Worm (Caenorhabditis elegans) whole organism, mixed stage, embryonic: ENCODE measurements around the gene nhr-285.
"Not testable (repeated sequence)": the region's sequence is repeated elsewhere in the genome, so short reads cannot be mapped to it uniquely, and the experiment has no call there.

Experiments used
- blmp-1 ChIP-seq: fragments of 150-350 bp; optimal IDR thresholded peaks from 2 replicates; lab custom pipeline; 2014; ENCODE audit warnings: missing biosample characterization, missing genetic modification characterization
- ceh-39 ChIP-seq: fragments of 150-350 bp; optimal IDR thresholded peaks from 2 replicates; lab custom pipeline; 2014; ENCODE audit warnings: missing biosample characterization, missing genetic modification characterization
- ceh-43 ChIP-seq: fragments of 200-800 bp; sonication (Bioruptor generic); optimal IDR thresholded peaks from 2 replicates; lab custom pipeline; 2018; ENCODE audit warnings: mild to moderate bottlenecking, missing genetic modification characterization, moderate library complexity, missing compliant biosample characterization
- ceh-83 ChIP-seq: fragments of 200-800 bp; sonication (Bioruptor generic); optimal IDR thresholded peaks from 2 replicates; lab custom pipeline; 2018; ENCODE audit warnings: mild to moderate bottlenecking, missing genetic modification characterization, missing compliant biosample characterization
- ces-1 ChIP-seq: fragments of 150-350 bp; optimal IDR thresholded peaks from 2 replicates; lab custom pipeline; 2014; ENCODE audit warnings: missing biosample characterization, missing genetic modification reagents, missing genetic modification characterization
- cnd-1 ChIP-seq: fragments of 200-800 bp; sonication (Bioruptor generic); optimal IDR thresholded peaks from 2 replicates; lab custom pipeline; 2018; ENCODE audit warnings: mild to moderate bottlenecking, missing genetic modification characterization, missing compliant biosample characterization
- drap-1 ChIP-seq: fragments of 200-800 bp; sonication (Bioruptor generic); optimal IDR thresholded peaks from 3 replicates; lab custom pipeline; 2018; ENCODE audit warnings: mild to moderate bottlenecking, missing genetic modification characterization, missing compliant biosample characterization
- elt-1 ChIP-seq: sonication (generic microtip); optimal IDR thresholded peaks from 2 replicates; lab custom pipeline; 2017; ENCODE audit warnings: missing genetic modification characterization, mild to moderate bottlenecking, missing compliant biosample characterization, antibody characterized with exemption, moderate library complexity, borderline replicate concordance; ENCODE audit not compliant: insufficient read depth
- elt-3 ChIP-seq: fragments of 150-350 bp; optimal IDR thresholded peaks from 2 replicates; lab custom pipeline; 2014; ENCODE audit warnings: missing biosample characterization, missing genetic modification characterization
- ham-2 ChIP-seq: fragments of 200-800 bp; sonication (Bioruptor generic); optimal IDR thresholded peaks from 2 replicates; lab custom pipeline; 2018; ENCODE audit warnings: mild to moderate bottlenecking, missing genetic modification characterization, missing compliant biosample characterization
- hlh-1 ChIP-seq: fragments of 150-350 bp; optimal IDR thresholded peaks from 2 replicates; lab custom pipeline; 2014; ENCODE audit warnings: missing biosample characterization, missing genetic modification reagents, missing genetic modification characterization
- lin-13 ChIP-seq: fragments of 150-350 bp; optimal IDR thresholded peaks from 2 replicates; lab custom pipeline; 2014; ENCODE audit warnings: missing biosample characterization, missing genetic modification characterization
- lin-32 ChIP-seq: fragments of 200-800 bp; sonication (Bioruptor generic); optimal IDR thresholded peaks from 2 replicates; lab custom pipeline; 2018; ENCODE audit warnings: mild to moderate bottlenecking, missing genetic modification characterization, missing compliant biosample characterization
- mab-5 ChIP-seq: fragments of 150-350 bp; optimal IDR thresholded peaks from 2 replicates; lab custom pipeline; 2014; ENCODE audit warnings: missing biosample characterization, missing genetic modification characterization
- mls-2 ChIP-seq: sonication (generic microtip); optimal IDR thresholded peaks from 2 replicates; lab custom pipeline; 2016; ENCODE audit warnings: mild to moderate bottlenecking, missing genetic modification characterization, moderate library complexity, missing compliant biosample characterization
- nhr-12 ChIP-seq: fragments of 150-350 bp; optimal IDR thresholded peaks from 2 replicates; lab custom pipeline; 2014; ENCODE audit warnings: missing biosample characterization, missing genetic modification characterization
- nhr-2 ChIP-seq: fragments of 150-350 bp; optimal IDR thresholded peaks from 2 replicates; lab custom pipeline; 2014; ENCODE audit warnings: missing biosample characterization, missing genetic modification characterization
- nhr-237 ChIP-seq: fragments of 150-350 bp; optimal IDR thresholded peaks from 2 replicates; lab custom pipeline; 2014; ENCODE audit warnings: missing biosample characterization, missing genetic modification characterization
- nhr-28 ChIP-seq: fragments of 150-350 bp; optimal IDR thresholded peaks from 2 replicates; lab custom pipeline; 2014; ENCODE audit warnings: missing biosample characterization, missing genetic modification characterization
- nhr-76 ChIP-seq: sonication (generic microtip); optimal IDR thresholded peaks from 2 replicates; lab custom pipeline; 2017; ENCODE audit warnings: missing biosample characterization, missing genetic modification characterization
- pha-4 ChIP-seq: fragments of 150-350 bp; optimal IDR thresholded peaks from 2 replicates; lab custom pipeline; 2018; ENCODE audit warnings: missing biosample characterization, missing genetic modification reagents, missing genetic modification characterization
- sem-2 ChIP-seq: fragments of 200-800 bp; sonication (Bioruptor generic); optimal IDR thresholded peaks from 2 replicates; lab custom pipeline; 2018; ENCODE audit warnings: mild to moderate bottlenecking, missing genetic modification characterization, missing compliant biosample characterization
- snpc-4 ChIP-seq: fragments of 150-350 bp; optimal IDR thresholded peaks from 2 replicates; lab custom pipeline; 2014; ENCODE audit warnings: missing biosample characterization, missing genetic modification characterization
- sptf-1 ChIP-seq: sonication (generic microtip); optimal IDR thresholded peaks from 2 replicates; lab custom pipeline; 2017; ENCODE audit warnings: mild to moderate bottlenecking, missing genetic modification characterization, moderate library complexity, missing compliant biosample characterization
- tbx-8 ChIP-seq: fragments of 200-800 bp; sonication (Bioruptor generic); optimal IDR thresholded peaks from 2 replicates; lab custom pipeline; 2018; ENCODE audit warnings: mild to moderate bottlenecking, missing genetic modification characterization, moderate library complexity, missing compliant biosample characterization
- unc-120 ChIP-seq: sonication (generic microtip); optimal IDR thresholded peaks from 2 replicates; lab custom pipeline; 2017; ENCODE audit warnings: missing genetic modification characterization, missing compliant biosample characterization; ENCODE audit not compliant: poor library complexity, severe bottlenecking
- unc-39 ChIP-seq: fragments of 150-350 bp; optimal IDR thresholded peaks from 2 replicates; lab custom pipeline; 2014; ENCODE audit warnings: missing biosample characterization, missing genetic modification characterization
- unc-62 ChIP-seq: fragments of 150-350 bp; optimal IDR thresholded peaks from 2 replicates; lab custom pipeline; 2014; ENCODE audit warnings: missing biosample characterization, missing genetic modification reagents, missing genetic modification characterization
- zip-8 ChIP-seq: fragments of 150-350 bp; optimal IDR thresholded peaks from 2 replicates; lab custom pipeline; 2014; ENCODE audit warnings: missing biosample characterization, missing genetic modification characterization
- ztf-11 ChIP-seq: fragments of 150-350 bp; optimal IDR thresholded peaks from 2 replicates; lab custom pipeline; 2014; ENCODE audit warnings: missing biosample characterization, missing genetic modification characterization

Gene nhr-285

DNA sequence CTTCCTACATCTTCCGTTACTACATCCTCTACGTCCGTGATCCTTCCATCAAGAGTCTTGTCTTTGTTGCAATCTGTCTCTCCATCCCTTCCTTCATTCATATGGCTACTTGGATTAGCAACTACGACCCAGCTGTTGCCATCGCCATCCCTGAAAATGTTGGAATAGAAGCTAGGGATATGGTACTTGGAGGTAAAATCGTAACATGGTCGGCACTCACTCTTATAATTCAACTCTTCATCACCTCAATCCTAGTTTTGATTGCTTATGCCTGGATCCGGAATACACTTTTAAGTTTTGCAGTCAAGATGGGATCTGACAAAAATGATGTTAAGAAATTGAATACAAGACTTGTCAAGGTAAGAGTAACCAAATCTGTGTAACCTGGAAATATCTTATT, 24.7 kb upstream of the nhr-285 start, which contains the start of gene T26E4.18:
Gene T26E4.18 (minus strand): TSS at position 101 of the 400 bp plus-strand sequence.
- TF ChIP-seq nhr-12, pha-4, snpc-4 (tag; lab: Kevin White, UChicago): not testable (repeated sequence)

DNA sequence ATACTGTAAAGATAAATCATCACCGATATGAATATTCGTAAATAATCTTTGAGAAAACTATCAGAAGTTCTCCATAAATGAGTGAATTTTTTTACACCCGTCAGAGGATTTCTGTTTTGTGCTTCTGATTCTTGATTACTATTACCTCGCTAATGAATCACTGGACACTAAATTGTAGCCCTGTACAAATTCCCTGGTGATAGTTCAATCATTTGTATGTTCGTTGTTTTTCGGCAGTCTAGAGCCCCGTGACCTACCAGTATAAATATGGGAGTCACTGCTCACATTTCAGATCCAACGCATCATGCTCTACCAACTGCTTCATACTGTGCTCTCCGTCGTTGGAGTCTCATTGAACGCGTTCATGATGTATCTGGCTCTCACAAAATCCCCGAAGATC, 24.1 kb upstream of the nhr-285 start, which contains the start of gene srd-27:
Gene srd-27 (plus strand): TSS at position 301 of the 400 bp plus-strand sequence.
- TF ChIP-seq elt-3, ztf-11, cnd-1 (tag; lab: Kevin White, UChicago): not testable (repeated sequence)
- TF ChIP-seq, all 35 proteins: peak for 0; not testable (repeated sequence) for 35

DNA sequence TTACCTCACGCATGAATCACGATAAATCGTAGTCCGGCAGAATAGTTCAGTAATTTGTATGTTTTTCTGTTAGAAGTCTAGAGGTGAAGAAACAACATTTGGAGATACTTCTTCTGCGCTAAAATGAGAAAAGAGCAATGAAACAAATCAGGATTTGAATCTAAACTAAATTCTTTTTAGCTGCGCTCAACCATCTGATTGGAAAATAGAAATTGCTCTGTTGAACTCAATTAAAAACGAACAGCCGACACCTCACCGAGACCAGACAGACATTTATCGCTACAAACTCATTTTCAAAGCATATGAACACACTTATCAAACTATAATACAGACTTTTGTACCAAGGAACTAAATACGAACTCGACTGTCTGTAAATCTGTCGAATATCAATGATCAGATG, 23.6 kb upstream of the nhr-285 start, which contains the start of gene T26E4.9:
Gene T26E4.9 (minus strand): TSS at position 101 of the 400 bp plus-strand sequence.
- not testable (repeated sequence) for TF ChIP-seq pha-4, unc-39, mab-5 (tag; lab: Kevin White, UChicago)

DNA sequence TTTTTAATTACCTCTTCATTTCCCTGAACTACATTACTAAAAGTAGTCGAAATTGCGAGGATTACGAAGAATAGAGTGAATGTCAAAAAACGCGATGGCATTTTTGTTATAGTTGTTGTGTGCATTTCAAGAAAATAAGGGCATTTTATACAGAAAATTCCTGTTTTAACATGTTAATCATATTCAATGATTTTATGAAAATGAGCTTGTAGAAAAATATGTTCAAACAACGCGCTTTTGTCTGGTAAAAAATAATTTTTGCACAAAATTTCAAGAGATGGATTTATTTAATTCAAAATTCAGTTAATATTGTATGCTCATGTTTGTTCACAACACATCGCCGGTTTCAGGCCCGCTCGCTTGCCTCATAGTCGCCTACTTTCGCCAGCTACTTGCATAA, 19.1 kb upstream of the nhr-285 start, which contains the start of gene T26E4.10:
Gene T26E4.10 (minus strand): TSS at position 101 of the 400 bp plus-strand sequence.
- TF ChIP-seq tbx-8 = no peak
- TF ChIP-seq, all 35 proteins: peak for 0

DNA sequence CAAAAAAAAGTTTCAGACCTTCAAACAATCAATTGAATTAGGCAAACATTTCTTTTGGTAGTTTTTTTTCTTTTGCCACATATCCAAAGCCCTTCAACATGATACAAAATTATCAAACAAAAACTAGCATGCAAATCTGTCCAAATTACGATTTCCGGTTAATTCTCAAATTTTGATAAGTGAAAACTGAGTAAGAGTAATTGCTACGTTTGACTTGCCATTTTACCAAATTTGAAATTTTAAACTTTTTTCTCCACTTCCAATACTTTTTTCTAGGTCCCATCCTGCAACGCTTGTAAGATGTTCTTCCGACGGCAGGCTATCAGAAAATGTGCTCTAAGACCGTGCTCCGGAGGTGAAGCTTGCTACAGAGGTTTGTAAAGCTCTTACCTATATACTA, 17.1 kb upstream of the nhr-285 start, which contains the start of gene nhr-223:
Gene nhr-223 (plus strand): TSS at position 301 of the 400 bp plus-strand sequence.
- TF ChIP-seq nhr-76 = no peak
- no peak for TF ChIP-seq snpc-4 (tag; lab: Kevin White, UChicago)
- no peak for TF ChIP-seq mls-2 (tag; lab: Kevin White, UChicago)
- TF ChIP-seq nhr-237 (tag; lab: Kevin White, UChicago) = no peak
- TF ChIP-seq nhr-2 (tag; lab: Kevin White, UChicago) = no peak
- TF ChIP-seq ceh-43 (GFP tag; lab: Kevin White, UChicago) = no peak
- TF ChIP-seq zip-8 (tag; lab: Kevin White, UChicago) = no peak
- no peak for TF ChIP-seq elt-1
- TF ChIP-seq unc-120 (tag; lab: Kevin White, UChicago) = no peak
- TF ChIP-seq lin-13 = no peak
- TF ChIP-seq elt-3 (tag; lab: Kevin White, UChicago) = no peak
- no peak for TF ChIP-seq cnd-1 (tag; lab: Kevin White, UChicago)
- TF ChIP-seq hlh-1 = no peak
- TF ChIP-seq drap-1 (GFP tag; lab: Kevin White, UChicago) = no peak
- TF ChIP-seq lin-32 (GFP tag; lab: Kevin White, UChicago) = no peak
- TF ChIP-seq ceh-39 (tag; lab: Kevin White, UChicago) = no peak
- no peak for TF ChIP-seq nhr-28 (tag; lab: Kevin White, UChicago)
- TF ChIP-seq ces-1 (GFP tag; lab: Kevin White, UChicago) = no peak

DNA sequence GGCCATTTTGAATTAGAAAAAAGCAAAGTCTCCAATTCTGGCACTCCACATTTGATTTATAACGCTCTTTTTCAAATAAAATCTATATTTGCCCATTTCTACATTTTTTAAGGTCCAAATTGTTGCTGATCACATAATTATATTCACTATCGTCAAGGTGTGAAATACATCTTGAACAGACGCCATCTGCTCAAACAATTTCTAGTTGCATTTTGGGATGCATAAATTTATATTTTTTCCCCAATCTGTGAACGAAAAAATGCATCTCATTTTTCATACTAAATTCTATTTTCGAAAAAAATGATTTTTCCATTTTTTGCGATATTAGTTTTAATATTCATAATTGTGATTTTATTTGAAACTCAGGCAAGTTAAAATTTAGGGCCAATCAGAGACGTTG, 14.2 kb upstream of the nhr-285 start, which contains the start of gene T26E4.7:
Gene T26E4.7 (plus strand): TSS at position 301 of the 400 bp plus-strand sequence.
- TF ChIP-seq ceh-43 (GFP tag; lab: Kevin White, UChicago) (no peak), elt-1 (no peak), elt-3 (tag; lab: Kevin White, UChicago) (no peak), blmp-1 (tag; lab: Kevin White, UChicago) (no peak), ztf-11 (tag; lab: Kevin White, UChicago) (no peak), hlh-1 (no peak), sptf-1 (tag; lab: Kevin White, UChicago) (no peak), ham-2 (GFP tag; lab: Kevin White, UChicago) (no peak), ceh-83 (no peak), nhr-2 (tag; lab: Kevin White, UChicago) (no peak), unc-62 (GFP tag; lab: Kevin White, UChicago) (no peak), snpc-4 (tag; lab: Kevin White, UChicago) (no peak), unc-39 (tag; lab: Kevin White, UChicago) (no peak), mls-2 (tag; lab: Kevin White, UChicago) (no peak), nhr-237 (tag; lab: Kevin White, UChicago) (no peak), sem-2 (no peak), cnd-1 (tag; lab: Kevin White, UChicago) (no peak), mab-5 (tag; lab: Kevin White, UChicago) (no peak)
